Worm (Caenorhabditis elegans) whole organism, midembryonic: ENCODE data around the gene cnt-1.

ENCODE experiments used
- T22C8.4 ChIP-seq: fragments of 200-800 bp; sonication (Bioruptor generic); IDR thresholded peaks from 2 replicates; pipeline ENCODE4 v1.3.6; 2022; ENCODE audit warnings: missing genetic modification characterization, missing compliant biosample characterization
- cog-1 ChIP-seq: sonication (generic microtip); optimal IDR thresholded peaks from 2 replicates; lab custom pipeline; 2016; ENCODE audit warnings: missing genetic modification characterization, missing compliant biosample characterization
- ref-1 ChIP-seq: fragments of 200-800 bp; sonication (Bioruptor generic); conservative IDR thresholded peaks from 2 replicates; pipeline ENCODE4 v1.3.6; 2022; ENCODE audit warnings: missing genetic modification reagents, missing genetic modification characterization, missing compliant biosample characterization
- tab-1 ChIP-seq: fragments of 200-800 bp; sonication (Bioruptor generic); IDR thresholded peaks from 2 replicates; pipeline ENCODE4 v1.3.6; 2022; ENCODE audit warnings: missing genetic modification characterization, missing compliant biosample characterization
- ztf-23 ChIP-seq: fragments of 200-800 bp; sonication (Bioruptor generic); IDR thresholded peaks from 2 replicates; pipeline ENCODE4 v1.3.6; 2022; ENCODE audit warnings: missing genetic modification reagents, missing genetic modification characterization, missing compliant biosample characterization
- ztf-29 ChIP-seq: fragments of 200-800 bp; sonication (Bioruptor generic); IDR thresholded peaks from 2 replicates; pipeline ENCODE4 v1.3.6; 2022; ENCODE audit warnings: missing genetic modification reagents, missing genetic modification characterization, missing compliant biosample characterization

DNA sequence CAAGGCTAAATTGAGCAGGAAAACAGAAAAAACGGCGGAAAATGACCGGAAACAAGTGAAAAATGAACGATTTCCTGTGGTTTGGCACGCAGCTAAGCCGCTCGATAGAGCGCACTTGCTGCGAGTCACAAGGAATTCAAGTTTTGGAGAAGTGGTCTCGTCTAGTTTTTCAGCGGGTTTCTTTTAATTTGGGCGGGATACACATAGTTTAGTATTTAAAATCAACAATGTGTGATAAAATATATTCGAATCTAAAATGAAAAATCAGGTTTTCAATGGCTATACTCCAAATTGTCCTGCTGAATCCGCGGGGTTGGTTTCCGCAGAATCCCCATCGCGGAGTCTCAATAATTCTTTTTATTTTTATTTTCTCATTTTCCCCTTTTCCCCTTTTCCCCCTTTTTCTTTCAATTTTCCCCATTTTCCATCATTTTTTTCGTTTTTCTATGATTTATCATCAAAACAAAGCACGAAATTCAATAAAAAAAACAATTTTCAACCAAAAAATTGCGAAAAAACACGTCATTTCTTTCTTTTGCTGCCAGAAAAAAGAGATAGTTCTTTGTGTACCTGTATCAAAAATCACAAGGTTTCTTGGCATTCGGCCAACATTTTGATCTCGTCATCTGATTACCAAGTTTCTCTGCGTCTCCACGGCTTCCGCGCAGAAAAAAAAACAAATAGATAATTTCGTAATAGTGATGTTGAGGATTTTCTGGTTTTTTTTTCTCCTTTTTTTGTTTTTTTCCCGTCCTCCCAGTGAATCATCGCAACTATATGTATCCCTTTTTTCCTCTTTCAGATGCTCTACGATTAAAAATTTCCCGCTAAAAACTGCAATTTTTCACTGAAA is 46.3 kb downstream of the cnt-1 start, which contains the start of gene ippk-1:
- peak; percentile 78 for TF ChIP-seq cog-1 (tag; lab: Kevin White, UChicago)
- TF ChIP-seq tab-1 (GFP tag; lab: Robert Waterston, UW) = no peak
- peak; percentile 68 for TF ChIP-seq T22C8.4 (GFP tag; lab: Robert Waterston, UW)
- no peak for TF ChIP-seq ztf-29 (GFP tag; lab: Robert Waterston, UW)
- TF ChIP-seq ztf-23 (GFP tag; lab: Robert Waterston, UW) = peak; percentile 66; the same call in 1 of the 2 replicates
- TF ChIP-seq ref-1 (GFP tag; lab: Robert Waterston, UW) = 0 out of 2 replicates have a peak, but pooled peaks have one; percentile 24
